Worm (Caenorhabditis elegans): ENCODE results near the gene H10E21.5.

Gene H10E21.5

DNA sequence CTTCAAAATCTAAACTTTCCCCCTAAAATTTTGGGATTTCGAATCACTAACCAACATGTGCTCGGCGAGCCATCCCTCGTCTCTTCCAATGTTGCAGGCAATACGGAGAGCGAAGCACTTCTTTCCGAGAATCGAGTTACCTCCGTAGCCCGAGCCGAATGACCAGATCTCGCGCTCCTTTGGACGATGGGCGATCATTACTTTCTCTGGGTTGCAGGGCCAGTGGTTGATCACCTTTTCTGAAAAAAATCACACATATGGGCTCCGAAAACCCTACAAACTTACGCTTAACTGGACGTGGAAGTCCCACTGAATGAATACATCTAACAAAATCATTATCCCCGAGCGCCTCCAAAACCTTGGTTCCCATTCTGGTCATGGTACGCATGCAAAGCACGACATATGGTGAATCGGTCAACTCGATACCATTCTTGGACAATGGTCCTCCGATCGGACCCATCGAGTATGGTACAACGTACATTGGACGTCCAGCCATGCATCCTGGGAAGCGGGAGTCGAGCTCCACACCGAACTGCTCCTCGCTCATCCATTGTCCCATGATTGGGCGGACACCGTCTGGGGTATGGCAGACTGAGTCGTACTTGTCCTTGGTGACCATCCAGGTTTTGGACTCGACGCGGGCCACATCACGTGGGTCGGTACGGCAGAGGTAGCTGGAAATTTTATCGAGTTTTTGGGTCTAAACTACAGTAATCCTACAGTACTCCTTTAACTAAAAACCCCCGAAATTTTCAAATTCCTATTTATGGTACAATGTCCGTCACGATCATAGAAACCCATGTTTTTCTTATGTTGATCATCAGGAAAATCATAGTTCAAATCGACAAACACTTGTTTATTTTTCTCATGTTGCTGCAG is 41.2 kb upstream of the H10E21.5 start (continued):
- TF ChIP-seq unc-130 (GFP tag; optimal IDR thresholded peaks at IDR 0.05) (no peak), ceh-62 (tag; optimal IDR thresholded peaks at IDR 0.05) (no peak), ztf-7 (tag; optimal IDR thresholded peaks at IDR 0.05) (no peak), D1046.2 (GFP tag; IDR thresholded peaks at IDR 0.05) (no peak), mes-2 (tag; optimal IDR thresholded peaks at IDR 0.05; ENCODE audit: poor library complexity, severe bottlenecking) (no peak), nhr-25 (tag; optimal IDR thresholded peaks at IDR 0.05; ENCODE audit: borderline replicate concordance, insufficient read depth) (peak; percentile 26), ceh-28 (tag; optimal IDR thresholded peaks at IDR 0.05) (no peak), skn-1 (tag; optimal IDR thresholded peaks at IDR 0.05) (no peak), nhr-48 (tag; optimal IDR thresholded peaks at IDR 0.05) (no peak), hif-1 (tag; optimal IDR thresholded peaks at IDR 0.05) (no peak), nhr-76 (tag; optimal IDR thresholded peaks at IDR 0.05) (no peak), lim-7 (GFP tag; IDR thresholded peaks at IDR 0.05) (no peak; the same call in 1 of the 2 replicates), F44E2.7 (GFP tag; IDR thresholded peaks at IDR 0.05) (no peak), ceh-20 (GFP tag; IDR thresholded peaks at IDR 0.05) (no peak), lin-15B (tag; optimal IDR thresholded peaks at IDR 0.05) (no peak), ztf-11 (tag; optimal IDR thresholded peaks at IDR 0.05) (no peak), dpl-1 (GFP tag; optimal IDR thresholded peaks at IDR 0.05) (no peak), egl-27 (tag; optimal IDR thresholded peaks at IDR 0.05) (no peak), daf-8 (GFP tag; IDR thresholded peaks at IDR 0.05) (no peak), mdl-1 (tag; optimal IDR thresholded peaks at IDR 0.05) (no peak), hlh-30 (tag; optimal IDR thresholded peaks at IDR 0.05; ENCODE audit: insufficient read depth) (no peak), aly-2 (tag; optimal IDR thresholded peaks at IDR 0.05) (no peak), nhr-102 (tag; optimal IDR thresholded peaks at IDR 0.05) (no peak), unc-39 (tag; optimal IDR thresholded peaks at IDR 0.05) (no peak), mdt-29 (GFP tag; IDR thresholded peaks at IDR 0.05) (0 out of 2 replicates have a peak, but pooled peaks have one; percentile 25), zfp-3 (GFP tag; conservative IDR thresholded peaks at IDR 0.05) (no peak; the same call in 1 of the 2 replicates), lin-29 (GFP tag; IDR thresholded peaks at IDR 0.05) (no peak), daf-12 (tag; optimal IDR thresholded peaks at IDR 0.05) (no peak), nhr-111 (GFP tag; optimal IDR thresholded peaks at IDR 0.05) (no peak), egl-43 (GFP tag; IDR thresholded peaks at IDR 0.05) (no peak), pha-4 (GFP tag; IDR thresholded peaks at IDR 0.05) (no peak), pha-4 (tag; optimal IDR thresholded peaks at IDR 0.05) (no peak), F49E8.2 (tag; optimal IDR thresholded peaks at IDR 0.05; ENCODE audit: borderline replicate concordance) (no peak), nhr-11 (tag; optimal IDR thresholded peaks at IDR 0.05) (no peak), duxl-1 (tag; optimal IDR thresholded peaks at IDR 0.05; ENCODE audit: poor library complexity) (no peak), nhr-41 (GFP tag; IDR thresholded peaks at IDR 0.05) (no peak), tra-1 (GFP tag; IDR thresholded peaks at IDR 0.05) (no peak)

DNA sequence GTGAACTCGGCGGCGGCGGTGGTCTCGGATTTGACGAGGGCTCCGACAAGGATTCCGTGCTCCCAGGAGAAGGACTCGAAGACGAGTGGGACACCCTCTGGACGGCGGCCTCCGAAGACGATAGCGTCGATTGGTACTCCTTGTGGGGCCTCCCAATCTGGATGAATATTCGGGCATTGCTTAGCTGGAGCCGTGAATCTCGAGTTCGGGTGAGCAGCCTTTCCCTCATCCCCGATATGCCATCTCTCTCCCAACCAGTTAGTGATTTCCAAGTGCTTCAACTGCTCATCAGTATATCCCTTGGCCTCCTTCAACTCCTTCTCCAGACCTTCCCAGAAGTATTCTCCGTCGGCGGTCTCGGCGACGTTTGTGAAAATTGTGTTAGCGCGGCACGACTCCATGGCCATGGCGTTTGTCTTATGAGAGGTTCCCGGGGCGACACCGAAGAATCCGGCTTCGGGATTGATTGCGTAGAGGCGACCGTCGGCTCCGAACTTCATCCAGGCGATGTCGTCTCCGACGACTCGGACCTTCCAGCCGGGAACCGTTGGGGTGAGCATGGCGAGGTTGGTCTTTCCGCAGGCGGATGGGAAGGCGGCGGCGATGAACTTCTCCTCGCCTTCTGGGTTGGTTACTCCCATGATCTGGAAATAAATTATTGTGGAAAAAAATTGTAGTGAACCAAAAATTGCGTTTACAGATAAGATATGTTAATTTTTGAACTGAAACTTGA is 40.0 kb upstream of the H10E21.5 start:
- TF ChIP-seq tag-97 (GFP tag; IDR thresholded peaks at IDR 0.05) (no peak), spr-1 (tag; optimal IDR thresholded peaks at IDR 0.05) (no peak), Y48G9A.11 (GFP tag; IDR thresholded peaks at IDR 0.05) (peak; percentile 55), cey-2 (tag; optimal IDR thresholded peaks at IDR 0.05; ENCODE audit: borderline replicate concordance, insufficient read depth) (no peak), egl-43 (GFP tag; IDR thresholded peaks at IDR 0.05) (peak; percentile 68; the same call in 1 of the 2 replicates), ceh-20 (GFP tag; IDR thresholded peaks at IDR 0.05) (no peak), unc-62 (GFP tag; optimal IDR thresholded peaks at IDR 0.05 in 1 of 2) (no peak), unc-62 (tag; optimal IDR thresholded peaks at IDR 0.05) (no peak), T20F7.1 (GFP tag; optimal IDR thresholded peaks at IDR 0.05) (no peak), fos-1 (tag; optimal IDR thresholded peaks at IDR 0.05) (no peak), dmd-8 (GFP tag; IDR thresholded peaks at IDR 0.05) (0 out of 2 replicates have a peak, but pooled peaks have one; percentile 32), F49E8.2 (tag; optimal IDR thresholded peaks at IDR 0.05; ENCODE audit: borderline replicate concordance) (no peak), saeg-2 (GFP tag; IDR thresholded peaks at IDR 0.05) (no peak), set-16 (GFP tag; IDR thresholded peaks at IDR 0.05) (peak; percentile 95), mdl-1 (tag; optimal IDR thresholded peaks at IDR 0.05) (no peak), ceh-82 (tag; optimal IDR thresholded peaks at IDR 0.05) (no peak)
